Worm (Caenorhabditis elegans) whole organism, L2 larva: ENCODE data around the gene K11G9.5.
A peak's percentile ranks its signal among the peaks of the same experiment; 100 is the strongest.

Experiments used
- C34F6.9 ChIP-seq: fragments of 150-350 bp; optimal IDR thresholded peaks from 2 replicates; lab custom pipeline; 2014; ENCODE audit warnings: missing biosample characterization, missing genetic modification characterization
- F13H6.1 ChIP-seq: sonication (generic microtip); optimal IDR thresholded peaks from 2 replicates; lab custom pipeline; 2016; ENCODE audit warnings: missing genetic modification characterization, missing compliant biosample characterization
- ZK546.5 ChIP-seq: sonication (generic microtip); optimal IDR thresholded peaks from 2 replicates; lab custom pipeline; 2017; ENCODE audit warnings: missing biosample characterization, missing genetic modification characterization
- alr-1 ChIP-seq: fragments of 150-350 bp; optimal IDR thresholded peaks from 2 replicates; lab custom pipeline; 2014; ENCODE audit warnings: missing biosample characterization, missing genetic modification characterization
- aly-2 ChIP-seq: fragments of 150-350 bp; optimal IDR thresholded peaks from 2 replicates; lab custom pipeline; 2014; ENCODE audit warnings: missing biosample characterization, missing genetic modification characterization
- ama-1 ChIP-seq: fragments of 150-350 bp; optimal IDR thresholded peaks from 2 replicates; lab custom pipeline; 2018; ENCODE audit warnings: inconsistent platforms
- blmp-1 ChIP-seq: sonication (generic microtip); optimal IDR thresholded peaks from 2 replicates; lab custom pipeline; 2017; ENCODE audit warnings: missing genetic modification characterization, mild to moderate bottlenecking, missing compliant biosample characterization, antibody characterized with exemption, moderate library complexity; ENCODE audit not compliant: insufficient read depth
- ceh-16 ChIP-seq: fragments of 150-350 bp; optimal IDR thresholded peaks from 2 replicates; lab custom pipeline; 2014; ENCODE audit warnings: missing biosample characterization, missing genetic modification characterization
- ceh-82 ChIP-seq: fragments of 150-350 bp; optimal IDR thresholded peaks from 2 replicates; lab custom pipeline; 2014; ENCODE audit warnings: missing biosample characterization, missing genetic modification characterization
- crh-2 ChIP-seq: sonication (generic microtip); optimal IDR thresholded peaks from 2 replicates; lab custom pipeline; 2017; ENCODE audit warnings: missing biosample characterization, missing genetic modification characterization
- dmd-4 ChIP-seq: sonication (generic microtip); optimal IDR thresholded peaks from 2 replicates; lab custom pipeline; 2017; ENCODE audit warnings: missing biosample characterization, missing genetic modification characterization
- elt-1 ChIP-seq: fragments of 150-350 bp; optimal IDR thresholded peaks from 2 replicates; lab custom pipeline; 2014; ENCODE audit warnings: missing biosample characterization, missing genetic modification characterization
- gmeb-1 ChIP-seq: fragments of 150-350 bp; optimal IDR thresholded peaks from 2 replicates; lab custom pipeline; 2014; ENCODE audit warnings: missing biosample characterization, missing genetic modification characterization
- lin-13 ChIP-seq: fragments of 150-350 bp; optimal IDR thresholded peaks from 2 replicates; lab custom pipeline; 2014; ENCODE audit warnings: missing biosample characterization, missing genetic modification reagents, missing genetic modification characterization
- lin-39 ChIP-seq: fragments of 150-350 bp; optimal IDR thresholded peaks from 2 replicates; lab custom pipeline; 2014; ENCODE audit warnings: missing biosample characterization, missing genetic modification reagents, missing genetic modification characterization
- mbf-1 ChIP-seq: sonication (generic microtip); optimal IDR thresholded peaks from 2 replicates; lab custom pipeline; 2017; ENCODE audit warnings: missing biosample characterization, missing genetic modification characterization
- nhr-11 ChIP-seq: fragments of 150-350 bp; optimal IDR thresholded peaks from 2 replicates; lab custom pipeline; 2014; ENCODE audit warnings: missing biosample characterization, missing genetic modification characterization
- nhr-12 ChIP-seq: fragments of 150-350 bp; optimal IDR thresholded peaks from 2 replicates; lab custom pipeline; 2014; ENCODE audit warnings: missing biosample characterization, missing genetic modification characterization
- nhr-129 ChIP-seq: fragments of 150-350 bp; optimal IDR thresholded peaks from 2 replicates; lab custom pipeline; 2014; ENCODE audit warnings: missing biosample characterization, missing genetic modification characterization
- nhr-21 ChIP-seq: fragments of 150-350 bp; optimal IDR thresholded peaks from 2 replicates; lab custom pipeline; 2014; ENCODE audit warnings: missing biosample characterization, missing genetic modification characterization
- nhr-25 ChIP-seq: fragments of 150-350 bp; sonication (generic microtip); optimal IDR thresholded peaks from 3 replicates; lab custom pipeline; 2014; ENCODE audit warnings: missing biosample characterization, missing genetic modification characterization
- nhr-77 ChIP-seq: fragments of 150-350 bp; optimal IDR thresholded peaks from 2 replicates; lab custom pipeline; 2014; ENCODE audit warnings: missing biosample characterization, missing genetic modification characterization
- sem-4 ChIP-seq: fragments of 150-350 bp; optimal IDR thresholded peaks from 2 replicates; lab custom pipeline; 2014; ENCODE audit warnings: missing biosample characterization, missing genetic modification reagents, missing genetic modification characterization
- skn-1 ChIP-seq: sonication (generic microtip); optimal IDR thresholded peaks from 2 replicates; lab custom pipeline; 2017; ENCODE audit warnings: missing biosample characterization, missing genetic modification characterization
- sma-3 ChIP-seq: sonication (generic microtip); optimal IDR thresholded peaks from 2 replicates; lab custom pipeline; 2016; ENCODE audit warnings: missing genetic modification reagents, missing genetic modification characterization, missing compliant biosample characterization
- sma-9 ChIP-seq, 2 experiments: fragments of 150-350 bp in 1 of 2; sonication (generic microtip) in 1 of 2; optimal IDR thresholded peaks; 2 replicates each; lab custom pipeline; 2014 to 2016; ENCODE audit warnings: missing genetic modification characterization in 2 of 2, mild to moderate bottlenecking in 1 of 2, missing biosample characterization in 1 of 2, missing compliant biosample characterization in 1 of 2, missing genetic modification reagents in 1 of 2, moderate library complexity in 1 of 2
- snpc-4 ChIP-seq: fragments of 150-350 bp; optimal IDR thresholded peaks from 2 replicates; lab custom pipeline; 2014; ENCODE audit warnings: missing biosample characterization, missing genetic modification characterization
- unc-39 ChIP-seq: fragments of 150-350 bp; optimal IDR thresholded peaks from 2 replicates; lab custom pipeline; 2014; ENCODE audit warnings: missing biosample characterization, missing genetic modification characterization
- unc-55 ChIP-seq: fragments of 150-350 bp; sonication (generic microtip); optimal IDR thresholded peaks from 3 replicates; lab custom pipeline; 2014; ENCODE audit warnings: missing biosample characterization, missing genetic modification reagents, missing genetic modification characterization
- unc-62 ChIP-seq: fragments of 150-350 bp; optimal IDR thresholded peaks from 2 replicates; lab custom pipeline; 2014; ENCODE audit warnings: missing biosample characterization, missing genetic modification reagents, missing genetic modification characterization
- zag-1 ChIP-seq: fragments of 150-350 bp; optimal IDR thresholded peaks from 2 replicates; lab custom pipeline; 2014; ENCODE audit warnings: missing biosample characterization, missing genetic modification characterization

K11G9.5 gene

DNA sequence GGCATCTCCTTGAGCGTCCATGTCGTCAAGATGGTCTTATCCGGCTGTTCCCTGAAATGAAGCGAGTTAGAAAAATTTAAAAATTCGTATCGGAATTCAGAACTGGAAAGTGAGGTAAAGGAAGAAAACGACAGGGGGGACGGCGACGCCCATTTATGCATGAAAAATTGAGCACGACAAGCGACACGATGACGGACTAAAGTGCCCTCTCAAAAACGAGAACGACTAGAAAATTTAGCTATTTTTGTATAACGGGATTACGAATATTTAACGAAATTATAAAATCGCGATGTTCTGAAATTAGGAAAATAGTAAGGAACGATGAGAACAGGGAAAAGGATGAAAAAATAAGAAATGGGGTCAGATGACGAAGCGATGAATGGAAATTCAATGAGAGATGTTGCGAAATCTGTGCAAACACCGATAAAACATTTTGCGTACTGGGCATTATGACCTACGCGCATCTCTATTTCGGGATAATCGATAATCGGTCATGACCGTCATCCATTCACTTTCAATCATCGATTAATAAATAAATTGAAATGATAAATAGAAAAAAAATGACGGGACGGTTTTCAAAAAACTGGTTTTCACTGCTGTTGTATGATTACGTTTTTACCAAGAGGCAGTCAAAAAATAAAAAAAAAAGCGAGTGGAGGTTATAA lies 31.7 kb downstream of the K11G9.5 start, which contains the start of gene snb-1 (continued):
- TF ChIP-seq nhr-129 (peak; percentile 82), ama-1 (peak; percentile 11), nhr-77 (tag; lab: Kevin White, UChicago) (no peak), snpc-4 (tag; lab: Kevin White, UChicago) (no peak)

DNA sequence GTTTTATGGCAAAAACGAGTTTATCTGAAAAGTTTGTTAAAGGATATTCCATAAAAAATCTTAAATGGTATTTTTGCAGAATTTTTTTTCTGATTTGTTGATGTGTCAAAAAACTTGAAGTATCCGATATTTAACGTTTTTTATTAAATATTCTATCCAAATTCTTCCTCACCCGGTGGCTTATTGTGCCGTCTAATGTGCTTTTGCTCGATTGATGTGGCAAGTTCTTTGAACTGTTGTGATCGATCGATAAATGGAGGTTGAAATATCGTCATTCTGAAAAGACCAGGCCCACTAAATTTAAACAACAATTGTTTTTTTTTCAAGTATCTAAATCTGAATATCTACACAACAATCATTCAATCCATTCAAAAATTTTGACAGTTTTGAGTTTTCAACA lies 33.1 kb downstream of the K11G9.5 start, which contains the start of gene syx-18:
Gene syx-18, minus strand, starts transcription at position 276 of the 400 bp plus-strand sequence.
- peak; percentile 19 for TF ChIP-seq lin-13 (GFP tag; lab: Kevin White, UChicago)
- TF ChIP-seq alr-1, result no peak
- TF ChIP-seq blmp-1, result no peak
- peak; percentile 6 for TF ChIP-seq nhr-25 (tag; lab: Kevin White, UChicago)
- TF ChIP-seq ceh-16 (tag; lab: Kevin White, UChicago), result no peak
- TF ChIP-seq ZK546.5 (tag; lab: Kevin White, UChicago), result no peak
- TF ChIP-seq nhr-129, result no peak
- peak; percentile 25 for TF ChIP-seq sem-4 (tag; lab: Kevin White, UChicago)

DNA sequence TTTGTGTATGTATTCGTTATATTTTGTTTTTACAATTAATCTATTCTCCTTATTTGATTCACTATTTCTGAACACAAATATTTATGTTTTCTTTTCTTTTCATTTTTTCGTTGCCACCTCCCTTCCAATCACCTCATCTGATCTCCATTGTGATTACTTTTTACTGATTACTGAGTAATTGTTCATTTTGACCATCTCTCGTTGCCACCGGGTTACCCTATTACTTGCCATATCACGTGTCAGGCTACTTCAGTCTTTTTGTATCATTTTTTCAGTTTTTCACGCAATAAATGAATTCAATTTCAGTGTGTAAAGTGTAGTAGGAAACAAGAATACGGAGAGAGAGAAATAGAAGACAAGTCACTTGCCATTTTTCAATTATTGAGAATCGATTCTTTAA lies 36.2 kb downstream of the K11G9.5 start, which contains the start of gene T10H9.8:
Gene T10H9.8, plus strand, starts transcription at position 301 of the 400 bp plus-strand sequence.
- TF ChIP-seq snpc-4 (tag; lab: Kevin White, UChicago) (no peak), gmeb-1 (no peak)

DNA sequence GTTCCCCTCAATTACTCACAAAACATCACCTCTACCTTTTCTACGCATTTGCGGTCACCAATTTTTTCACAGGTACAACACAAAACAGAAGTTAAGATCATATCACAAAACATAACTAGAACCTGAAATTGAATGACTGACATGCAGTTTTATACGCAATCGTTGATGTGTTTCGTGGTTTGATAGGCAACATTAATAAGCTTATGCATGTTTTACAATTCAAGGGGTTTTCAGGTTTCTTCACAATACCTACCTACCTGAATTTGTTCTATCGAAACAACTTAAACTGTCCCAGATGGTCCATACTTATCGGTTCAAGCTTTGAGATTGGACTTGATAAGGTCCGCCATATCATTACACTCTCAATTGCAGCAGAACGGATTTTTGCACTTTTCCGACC lies 37.8 kb downstream of the K11G9.5 start:
- TF ChIP-seq aly-2, result no peak
- no peak for TF ChIP-seq unc-55 (GFP tag; lab: Kevin White, UChicago)
- TF ChIP-seq C34F6.9, result no peak
- no peak for TF ChIP-seq snpc-4 (tag; lab: Kevin White, UChicago)
- TF ChIP-seq unc-39 (tag; lab: Kevin White, UChicago), result no peak
- no peak for TF ChIP-seq lin-13 (GFP tag; lab: Kevin White, UChicago)
- TF ChIP-seq lin-39, result no peak
- no peak for TF ChIP-seq gmeb-1
- no peak for TF ChIP-seq F13H6.1
- TF ChIP-seq nhr-21 (tag; lab: Kevin White, UChicago), result no peak
- TF ChIP-seq blmp-1, result no peak
- TF ChIP-seq sma-3 (GFP tag; lab: Kevin White, UChicago), result no peak
- TF ChIP-seq ama-1, result no peak
- TF ChIP-seq unc-62, result no peak
- no peak for TF ChIP-seq ceh-82 (tag; lab: Kevin White, UChicago)
- no peak for TF ChIP-seq nhr-11 (tag; lab: Kevin White, UChicago)

DNA sequence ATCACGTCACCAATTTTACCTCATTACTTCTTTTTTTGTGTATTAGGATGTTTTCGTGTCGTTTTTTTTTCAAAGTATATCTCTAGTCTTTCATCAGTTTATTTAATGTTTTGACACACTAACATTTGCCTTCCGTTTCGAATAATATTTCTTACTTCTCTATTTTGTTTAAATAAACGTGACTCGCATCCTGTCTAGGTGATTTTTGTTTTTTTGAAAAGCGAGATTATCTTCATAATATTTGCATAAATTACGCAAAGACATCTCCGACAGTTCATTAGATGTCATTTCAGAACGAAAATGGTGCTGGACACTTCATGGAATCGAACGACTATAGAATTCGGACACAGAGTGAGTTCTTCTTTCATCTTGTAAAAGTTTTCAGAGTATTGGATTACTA lies 39.0 kb downstream of the K11G9.5 start, which contains the start of gene T10H9.1:
Gene T10H9.1, plus strand, starts transcription at position 301 of the 400 bp plus-strand sequence.
- TF ChIP-seq crh-2 (tag; lab: Kevin White, UChicago) (no peak), zag-1 (tag; lab: Kevin White, UChicago) (no peak)

DNA sequence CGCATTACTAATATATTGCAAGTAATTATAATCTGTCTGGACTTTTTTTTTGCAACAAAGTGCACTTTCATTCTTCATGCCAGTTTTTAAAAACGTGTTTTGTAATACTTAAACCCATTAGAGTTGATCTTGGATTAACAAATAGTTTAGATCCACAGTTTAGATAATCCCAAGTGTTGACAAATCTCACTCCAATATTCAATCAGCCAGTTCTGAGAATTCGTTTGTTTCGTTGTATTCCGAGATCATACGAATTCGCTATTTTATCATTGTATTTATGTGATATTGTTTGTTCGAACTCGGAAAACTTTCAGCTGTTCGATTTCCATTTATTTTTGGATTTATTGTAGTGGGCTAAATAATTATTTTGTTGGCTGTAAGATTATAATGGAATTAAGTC lies 42.5 kb downstream of the K11G9.5 start:
- TF ChIP-seq nhr-12 (tag; lab: Kevin White, UChicago) (no peak), skn-1 (tag; lab: Kevin White, UChicago) (no peak), sma-9 (GFP tag; optimal IDR thresholded peaks at IDR 0.05; lab: Kevin White, UChicago) (peak; percentile 30), sma-9 (tag; optimal IDR thresholded peaks at IDR 0.05; lab: Kevin White, UChicago) (no peak), elt-1 (tag; lab: Kevin White, UChicago) (no peak), mbf-1 (tag; lab: Kevin White, UChicago) (no peak), dmd-4 (no peak), alr-1 (no peak)
